Worm (Caenorhabditis elegans) whole organism, young adult: ENCODE results near the gene drap-1.

ENCODE experiments used
- B0019.2 ChIP-seq: fragments of 200-800 bp; sonication (Bioruptor generic); conservative IDR thresholded peaks from 2 replicates; pipeline ENCODE4 v1.3.6; 2022; ENCODE audit warnings: missing genetic modification reagents, missing genetic modification characterization, missing compliant biosample characterization
- B0035.1 ChIP-seq: sonication (generic microtip); optimal IDR thresholded peaks from 2 replicates; lab custom pipeline; 2016; ENCODE audit warnings: missing genetic modification characterization, mild to moderate bottlenecking, missing compliant biosample characterization, missing genotype, missing genetic modification reagents
- D2030.7 ChIP-seq: fragments of 200-800 bp; sonication (Bioruptor generic); IDR thresholded peaks from 2 replicates; pipeline ENCODE4 v1.3.6; 2022; ENCODE audit warnings: missing genetic modification reagents, missing genetic modification characterization, missing compliant biosample characterization
- F37B4.10 ChIP-seq: fragments of 200-800 bp; sonication (Bioruptor generic); IDR thresholded peaks from 2 replicates; pipeline ENCODE4 v1.3.6; 2022; ENCODE audit warnings: missing genetic modification characterization, missing compliant biosample characterization
- F49E8.2 ChIP-seq: sonication (generic microtip); optimal IDR thresholded peaks from 3 replicates; lab custom pipeline; 2017; ENCODE audit warnings: missing genetic modification characterization, mild to moderate bottlenecking, missing compliant biosample characterization, antibody characterized with exemption, moderate library complexity; ENCODE audit not compliant: insufficient read depth
- F55B11.4 ChIP-seq: sonication (generic microtip); optimal IDR thresholded peaks from 2 replicates; lab custom pipeline; 2016; ENCODE audit warnings: missing compliant biosample characterization, missing genetic modification characterization, borderline replicate concordance; ENCODE audit not compliant: insufficient read depth
- K12H6.12 ChIP-seq: fragments of 200-800 bp; sonication (Bioruptor generic); optimal IDR thresholded peaks from 2 replicates; lab custom pipeline; 2018; ENCODE audit warnings: mild to moderate bottlenecking, missing genetic modification characterization, missing compliant biosample characterization
- T26A5.8 ChIP-seq: sonication (generic microtip); optimal IDR thresholded peaks from 2 replicates; lab custom pipeline; 2016; ENCODE audit warnings: missing genetic modification characterization, missing compliant biosample characterization
- Y53F4B.3 ChIP-seq: fragments of 200-800 bp; sonication (Bioruptor generic); IDR thresholded peaks from 2 replicates; pipeline ENCODE4 v1.3.6; 2022; ENCODE audit warnings: missing genetic modification reagents, missing genetic modification characterization, missing compliant biosample characterization
- Y56A3A.18 ChIP-seq: fragments of 200-800 bp; sonication (Bioruptor generic); IDR thresholded peaks from 2 replicates; pipeline ENCODE4 v1.3.6; 2022; ENCODE audit warnings: missing genetic modification reagents, missing genetic modification characterization, missing compliant biosample characterization
- Y95B8A.8 ChIP-seq: fragments of 200-800 bp; sonication (Bioruptor generic); IDR thresholded peaks from 2 replicates; pipeline ENCODE4 v1.3.6; 2022; ENCODE audit warnings: missing genetic modification reagents, missing genetic modification characterization, missing compliant biosample characterization
- ZK185.1 ChIP-seq: sonication (generic microtip); optimal IDR thresholded peaks from 2 replicates; lab custom pipeline; 2016; ENCODE audit warnings: mild to moderate bottlenecking, missing genetic modification characterization, missing compliant biosample characterization; ENCODE audit not compliant: poor library complexity, severe bottlenecking
- athp-1 ChIP-seq: sonication (generic microtip); optimal IDR thresholded peaks from 2 replicates; lab custom pipeline; 2017; ENCODE audit warnings: mild to moderate bottlenecking, missing genetic modification characterization, missing compliant biosample characterization
- cebp-1 ChIP-seq, 2 experiments: fragments of 200-800 bp in 1 of 2; sonication (Bioruptor generic) in 1 of 2; sonication (generic microtip) in 1 of 2; IDR thresholded peaks in 1 of 2; optimal IDR thresholded peaks in 1 of 2; 2 replicates each; pipeline versions ENCODE4 v1.3.6 to Lab custom; 2017 to 2022; ENCODE audit warnings: missing compliant biosample characterization in 2 of 2, missing genetic modification characterization in 2 of 2, mild to moderate bottlenecking in 1 of 2, missing genetic modification reagents in 1 of 2, moderate library complexity in 1 of 2
- ceh-40 ChIP-seq: fragments of 200-800 bp; sonication (Bioruptor generic); IDR thresholded peaks from 2 replicates; pipeline ENCODE4 v1.3.6; 2022; ENCODE audit warnings: missing genetic modification characterization, missing compliant biosample characterization
- ceh-91 ChIP-seq: fragments of 200-800 bp; sonication (Bioruptor generic); IDR thresholded peaks from 2 replicates; pipeline ENCODE4 v1.3.6; 2022; ENCODE audit warnings: missing genetic modification reagents, missing genetic modification characterization, missing compliant biosample characterization
- chd-7 ChIP-seq: sonication (generic microtip); optimal IDR thresholded peaks from 2 replicates; lab custom pipeline; 2016; ENCODE audit warnings: mild to moderate bottlenecking, missing genetic modification characterization, moderate library complexity, missing compliant biosample characterization
- efl-1 ChIP-seq: fragments of 150-350 bp; optimal IDR thresholded peaks from 2 replicates; lab custom pipeline; 2014; ENCODE audit warnings: missing biosample characterization, missing genetic modification reagents, missing genetic modification characterization
- egl-18 ChIP-seq: fragments of 200-800 bp; sonication (Bioruptor generic); IDR thresholded peaks from 2 replicates; pipeline ENCODE4 v1.3.6; 2022; ENCODE audit warnings: missing genetic modification reagents, missing genetic modification characterization, missing compliant biosample characterization
- egrh-3 ChIP-seq: fragments of 200-800 bp; sonication (Bioruptor generic); IDR thresholded peaks from 2 replicates; pipeline ENCODE4 v1.3.6; 2022; ENCODE audit warnings: missing genetic modification reagents, missing genetic modification characterization, missing compliant biosample characterization
- ekl-4 ChIP-seq: fragments of 200-800 bp; sonication (Bioruptor generic); IDR thresholded peaks from 2 replicates; pipeline ENCODE4 v1.3.6; 2022; ENCODE audit warnings: missing genetic modification reagents, missing genetic modification characterization, missing compliant biosample characterization
- hrde-1 ChIP-seq: sonication (generic microtip); optimal IDR thresholded peaks from 2 replicates; lab custom pipeline; 2016; ENCODE audit warnings: missing genetic modification characterization, mild to moderate bottlenecking, missing compliant biosample characterization, moderate library complexity, missing genotype, missing genetic modification reagents, borderline replicate concordance
- lin-26 ChIP-seq: fragments of 200-800 bp; sonication (Bioruptor generic); IDR thresholded peaks from 2 replicates; pipeline ENCODE4 v1.3.6; 2022; ENCODE audit warnings: missing genetic modification reagents, missing genetic modification characterization, missing compliant biosample characterization
- madf-10 ChIP-seq: sonication (generic microtip); optimal IDR thresholded peaks from 2 replicates; lab custom pipeline; 2016; ENCODE audit warnings: mild to moderate bottlenecking, missing genetic modification characterization, missing compliant biosample characterization
- madf-3 ChIP-seq: fragments of 200-800 bp; sonication (Bioruptor generic); IDR thresholded peaks from 2 replicates; pipeline ENCODE4 v1.3.6; 2022; ENCODE audit warnings: missing genetic modification reagents, missing genetic modification characterization, missing compliant biosample characterization
- nfya-2 ChIP-seq: fragments of 200-800 bp; sonication (Bioruptor generic); IDR thresholded peaks from 2 replicates; pipeline ENCODE4 v1.3.6; 2022; ENCODE audit warnings: missing genetic modification reagents, missing genetic modification characterization, missing compliant biosample characterization
- nhr-27 ChIP-seq: fragments of 200-800 bp; sonication (Bioruptor generic); optimal IDR thresholded peaks from 2 replicates; lab custom pipeline; 2018; ENCODE audit warnings: mild to moderate bottlenecking, missing genetic modification characterization, moderate library complexity, missing compliant biosample characterization
- nhr-80 ChIP-seq: sonication (generic microtip); optimal IDR thresholded peaks from 2 replicates; lab custom pipeline; 2016; ENCODE audit warnings: missing genetic modification characterization, missing compliant biosample characterization
- nhr-90 ChIP-seq: sonication (generic microtip); optimal IDR thresholded peaks from 2 replicates; lab custom pipeline; 2016; ENCODE audit warnings: missing genotype, mild to moderate bottlenecking, missing genetic modification characterization, missing compliant biosample characterization
- rcor-1 ChIP-seq: fragments of 200-800 bp; sonication (Bioruptor generic); IDR thresholded peaks from 2 replicates; pipeline ENCODE4 v1.3.6; 2022; ENCODE audit warnings: missing genetic modification reagents, missing genetic modification characterization, missing compliant biosample characterization
- rec-8 ChIP-seq, 2 experiments: sonication (generic microtip); optimal IDR thresholded peaks; 2 replicates each; lab custom pipeline; 2016; ENCODE audit warnings: mild to moderate bottlenecking in 2 of 2, missing genetic modification characterization in 2 of 2, missing genetic modification reagents in 2 of 2, missing genotype in 2 of 2, missing biosample characterization in 1 of 2, missing compliant biosample characterization in 1 of 2, moderate library complexity in 1 of 2
- repo-1 ChIP-seq: sonication (generic microtip); optimal IDR thresholded peaks from 2 replicates; lab custom pipeline; 2017; ENCODE audit warnings: mild to moderate bottlenecking, missing genetic modification characterization, missing compliant biosample characterization
- tbx-9 ChIP-seq: sonication (generic microtip); optimal IDR thresholded peaks from 2 replicates; lab custom pipeline; 2016; ENCODE audit warnings: borderline replicate concordance, missing genetic modification characterization, inconsistent platforms, missing compliant biosample characterization
- ztf-26 ChIP-seq: sonication (generic microtip); optimal IDR thresholded peaks from 2 replicates; lab custom pipeline; 2017; ENCODE audit warnings: missing genetic modification characterization, missing compliant biosample characterization
- ztf-28 ChIP-seq: fragments of 200-800 bp; sonication (Bioruptor generic); IDR thresholded peaks from 2 replicates; pipeline ENCODE4 v1.3.6; 2022; ENCODE audit warnings: missing genetic modification reagents, missing genetic modification characterization, missing compliant biosample characterization

The drap-1 gene

ce11 chrV:9706592-9706991, 23.3 kb upstream of the drap-1 start:
- no peak for TF ChIP-seq ztf-28
- no peak for TF ChIP-seq ceh-40
- no peak for TF ChIP-seq nfya-2 (GFP tag; lab: Robert Waterston, UW)
- TF ChIP-seq nhr-80 (tag; lab: Kevin White, UChicago): no peak
- TF ChIP-seq Y56A3A.18 (GFP tag; lab: Robert Waterston, UW): no peak
- no peak for TF ChIP-seq egl-18
- no peak for TF ChIP-seq nhr-90 (tag; lab: Kevin White, UChicago)
- TF ChIP-seq B0035.1 (tag; lab: Kevin White, UChicago): no peak
- TF ChIP-seq madf-3 (GFP tag; lab: Robert Waterston, UW): no peak
- TF ChIP-seq madf-10: no peak
- no peak for TF ChIP-seq ceh-91
- no peak for TF ChIP-seq Y53F4B.3 (GFP tag; lab: Robert Waterston, UW)
- TF ChIP-seq ZK185.1 (tag; lab: Kevin White, UChicago): no peak

- TF ChIP-seq rec-8 (tag; optimal IDR thresholded peaks at IDR 0.05; lab: Kevin White, UChicago): no peak
- no peak for TF ChIP-seq F37B4.10
- no peak for TF ChIP-seq D2030.7
- no peak for TF ChIP-seq efl-1 (GFP tag; lab: Kevin White, UChicago)
- TF ChIP-seq nhr-80 (tag; lab: Kevin White, UChicago): peak; percentile 49
- TF ChIP-seq T26A5.8 (tag; lab: Kevin White, UChicago): no peak
- TF ChIP-seq rcor-1 (GFP tag; lab: Robert Waterston, UW): no peak
Observed at ce11 chrV:9709747-9710146, 20.2 kb upstream of the drap-1 start, which contains the start of gene tag-120. Gene tag-120, minus strand, starts transcription at chrV:9709814.

- peak; percentile 45 for TF ChIP-seq nhr-80 (tag; lab: Kevin White, UChicago)
- TF ChIP-seq cebp-1 (GFP tag; IDR thresholded peaks at IDR 0.05; lab: Robert Waterston, UW): peak; percentile 83
- TF ChIP-seq cebp-1 (tag; optimal IDR thresholded peaks at IDR 0.05; lab: Kevin White, UChicago): no peak
- no peak for TF ChIP-seq B0019.2 (GFP tag; lab: Robert Waterston, UW)
- TF ChIP-seq K12H6.12 (tag; lab: Kevin White, UChicago): no peak
- TF ChIP-seq repo-1: no peak
Observed at ce11 chrV:9711174-9711573, 18.7 kb upstream of the drap-1 start.

- no peak for TF ChIP-seq ZK185.1 (tag; lab: Kevin White, UChicago)
- TF ChIP-seq tbx-9 (tag; lab: Kevin White, UChicago): no peak
- TF ChIP-seq hrde-1 (tag; lab: Kevin White, UChicago): no peak
- no peak for TF ChIP-seq athp-1 (tag; lab: Kevin White, UChicago)
- TF ChIP-seq F55B11.4 (tag; lab: Kevin White, UChicago): no peak
- no peak for TF ChIP-seq egrh-3 (GFP tag; lab: Robert Waterston, UW)
- no peak for TF ChIP-seq lin-26 (GFP tag; lab: Robert Waterston, UW)
- TF ChIP-seq ztf-26 (tag; lab: Kevin White, UChicago): no peak
- TF ChIP-seq chd-7 (tag; lab: Kevin White, UChicago): no peak
- no peak for TF ChIP-seq Y95B8A.8 (GFP tag; lab: Robert Waterston, UW)
- TF ChIP-seq B0019.2 (GFP tag; lab: Robert Waterston, UW): no peak
- no peak for TF ChIP-seq F49E8.2 (tag; lab: Kevin White, UChicago)
- TF ChIP-seq ekl-4 (GFP tag; lab: Robert Waterston, UW): no peak
- TF ChIP-seq K12H6.12 (tag; lab: Kevin White, UChicago): no peak
- no peak for TF ChIP-seq nhr-27 (tag; lab: Kevin White, UChicago)
Observed at ce11 chrV:9712418-9713173, 17.3 kb upstream of the drap-1 start.
